Worm (Caenorhabditis elegans) whole organism, L4/young adult: ENCODE results near the gene C39D10.7.

Source experiments
- W03F9.2 ChIP-seq: fragments of 150-350 bp; optimal IDR thresholded peaks from 2 replicates; lab custom pipeline; 2014; ENCODE audit warnings: missing biosample characterization, missing genetic modification characterization
- dao-5 ChIP-seq: sonication (generic microtip); optimal IDR thresholded peaks from 2 replicates; lab custom pipeline; 2016; ENCODE audit warnings: missing genotype, missing genetic modification characterization, moderate library complexity, missing compliant biosample characterization
- him-1 ChIP-seq: sonication (generic microtip); optimal IDR thresholded peaks from 2 replicates; lab custom pipeline; 2016; ENCODE audit warnings: missing genotype, missing genetic modification reagents, missing genetic modification characterization, missing compliant biosample characterization

- TF ChIP-seq him-1 (no peak), W03F9.2 (tag; lab: Kevin White, UChicago) (no peak), dao-5 (tag; lab: Kevin White, UChicago) (no peak)
These were observed 40.6 kb upstream of the C39D10.7 start, which contains the start of gene dct-1 for ce11 chrX:7954328-7954727.
